Worm (Caenorhabditis elegans) whole organism, young adult: ENCODE data around the gene Y43F8B.3.

ENCODE experiments used
- B0261.1 ChIP-seq: sonication (generic microtip); optimal IDR thresholded peaks from 2 replicates; lab custom pipeline; 2016; ENCODE audit warnings: mild to moderate bottlenecking, missing genetic modification characterization, moderate library complexity, missing compliant biosample characterization
- C06A6.2 ChIP-seq: fragments of 200-800 bp; sonication (Bioruptor generic); conservative IDR thresholded peaks from 2 replicates; pipeline ENCODE4 v1.3.6; 2022; ENCODE audit warnings: missing genetic modification characterization, missing compliant biosample characterization
- F22D6.2 ChIP-seq: sonication (generic microtip); optimal IDR thresholded peaks from 2 replicates; lab custom pipeline; 2016; ENCODE audit warnings: mild to moderate bottlenecking, missing genetic modification characterization, missing compliant biosample characterization
- F33H1.4 ChIP-seq: fragments of 200-800 bp; sonication (Bioruptor generic); IDR thresholded peaks from 2 replicates; pipeline ENCODE4 v1.3.6; 2022; ENCODE audit warnings: missing genetic modification reagents, missing genetic modification characterization, missing compliant biosample characterization
- F37B4.10 ChIP-seq: fragments of 200-800 bp; sonication (Bioruptor generic); IDR thresholded peaks from 2 replicates; pipeline ENCODE4 v1.3.6; 2022; ENCODE audit warnings: missing genetic modification characterization, missing compliant biosample characterization
- F39B2.1 ChIP-seq: fragments of 200-800 bp; sonication (Bioruptor generic); IDR thresholded peaks from 2 replicates; pipeline ENCODE4 v1.3.6; 2022; ENCODE audit warnings: missing genetic modification reagents, missing genetic modification characterization, missing compliant biosample characterization
- K11D2.4 ChIP-seq: fragments of 200-800 bp; sonication (Bioruptor generic); IDR thresholded peaks from 2 replicates; pipeline ENCODE4 v1.3.6; 2022; ENCODE audit warnings: missing genetic modification reagents, missing genetic modification characterization, missing compliant biosample characterization
- T26A5.8 ChIP-seq: sonication (generic microtip); optimal IDR thresholded peaks from 2 replicates; lab custom pipeline; 2016; ENCODE audit warnings: missing genetic modification characterization, missing compliant biosample characterization
- Y53G8AR.9 ChIP-seq: fragments of 200-800 bp; sonication (Bioruptor generic); conservative IDR thresholded peaks from 2 replicates; pipeline ENCODE4 v1.3.6; 2022; ENCODE audit warnings: missing genetic modification reagents, missing genetic modification characterization, missing compliant biosample characterization
- Y67H2A.10 ChIP-seq: fragments of 200-800 bp; sonication (Bioruptor generic); conservative IDR thresholded peaks from 2 replicates; pipeline ENCODE4 v1.3.6; 2022; ENCODE audit warnings: missing genetic modification reagents, missing genetic modification characterization, missing compliant biosample characterization
- ZK185.1 ChIP-seq: sonication (generic microtip); optimal IDR thresholded peaks from 2 replicates; lab custom pipeline; 2016; ENCODE audit warnings: mild to moderate bottlenecking, missing genetic modification characterization, missing compliant biosample characterization; ENCODE audit not compliant: poor library complexity, severe bottlenecking
- aptf-3 ChIP-seq: fragments of 200-800 bp; sonication (Bioruptor generic); IDR thresholded peaks from 2 replicates; pipeline ENCODE4 v1.3.6; 2022; ENCODE audit warnings: missing genetic modification characterization, missing compliant biosample characterization
- attf-3 ChIP-seq: fragments of 200-800 bp; sonication (Bioruptor generic); conservative IDR thresholded peaks from 2 replicates; pipeline ENCODE4 v1.3.6; 2022; ENCODE audit warnings: missing genetic modification reagents, missing genetic modification characterization, missing compliant biosample characterization
- attf-5 ChIP-seq: fragments of 200-800 bp; sonication (Bioruptor generic); optimal IDR thresholded peaks from 2 replicates; lab custom pipeline; 2018; ENCODE audit warnings: mild to moderate bottlenecking, missing genetic modification characterization, missing compliant biosample characterization
- bed-1 ChIP-seq: fragments of 200-800 bp; sonication (Bioruptor generic); IDR thresholded peaks from 2 replicates; pipeline ENCODE4 v1.3.6; 2022; ENCODE audit warnings: missing genetic modification reagents, missing genetic modification characterization, missing compliant biosample characterization
- bed-2 ChIP-seq: fragments of 200-800 bp; sonication (Bioruptor generic); IDR thresholded peaks from 2 replicates; pipeline ENCODE4 v1.3.6; 2022; ENCODE audit warnings: missing genetic modification reagents, missing genetic modification characterization, missing compliant biosample characterization
- cebp-1 ChIP-seq, 2 experiments: fragments of 200-800 bp in 1 of 2; sonication (Bioruptor generic) in 1 of 2; sonication (generic microtip) in 1 of 2; IDR thresholded peaks in 1 of 2; optimal IDR thresholded peaks in 1 of 2; 2 replicates each; pipeline versions ENCODE4 v1.3.6 to Lab custom; 2017 to 2022; ENCODE audit warnings: missing compliant biosample characterization in 2 of 2, missing genetic modification characterization in 2 of 2, mild to moderate bottlenecking in 1 of 2, missing genetic modification reagents in 1 of 2, moderate library complexity in 1 of 2
- ceh-100 ChIP-seq: fragments of 200-800 bp; sonication (Bioruptor generic); IDR thresholded peaks from 2 replicates; pipeline ENCODE4 v1.3.6; 2022; ENCODE audit warnings: missing genetic modification reagents, missing genetic modification characterization, missing compliant biosample characterization
- ceh-27 ChIP-seq: fragments of 200-800 bp; sonication (Bioruptor generic); optimal IDR thresholded peaks from 2 replicates; lab custom pipeline; 2018; ENCODE audit warnings: mild to moderate bottlenecking, missing genetic modification characterization, moderate library complexity, missing compliant biosample characterization
- ceh-40 ChIP-seq: fragments of 200-800 bp; sonication (Bioruptor generic); IDR thresholded peaks from 2 replicates; pipeline ENCODE4 v1.3.6; 2022; ENCODE audit warnings: missing genetic modification characterization, missing compliant biosample characterization
- ceh-91 ChIP-seq: fragments of 200-800 bp; sonication (Bioruptor generic); IDR thresholded peaks from 2 replicates; pipeline ENCODE4 v1.3.6; 2022; ENCODE audit warnings: missing genetic modification reagents, missing genetic modification characterization, missing compliant biosample characterization
- chd-7 ChIP-seq: sonication (generic microtip); optimal IDR thresholded peaks from 2 replicates; lab custom pipeline; 2016; ENCODE audit warnings: mild to moderate bottlenecking, missing genetic modification characterization, moderate library complexity, missing compliant biosample characterization
- die-1 ChIP-seq: sonication (generic microtip); optimal IDR thresholded peaks from 2 replicates; lab custom pipeline; 2016; ENCODE audit warnings: missing genotype, mild to moderate bottlenecking, missing genetic modification characterization, missing compliant biosample characterization
- dox-1 ChIP-seq: fragments of 200-800 bp; sonication (Bioruptor generic); IDR thresholded peaks from 2 replicates; pipeline ENCODE4 v1.3.6; 2022; ENCODE audit warnings: missing genetic modification reagents, missing genetic modification characterization, missing compliant biosample characterization
- dpl-1 ChIP-seq: fragments of 150-350 bp; optimal IDR thresholded peaks from 2 replicates; lab custom pipeline; 2014; ENCODE audit warnings: missing biosample characterization, missing genetic modification reagents, missing genetic modification characterization
- egl-18 ChIP-seq: fragments of 200-800 bp; sonication (Bioruptor generic); IDR thresholded peaks from 2 replicates; pipeline ENCODE4 v1.3.6; 2022; ENCODE audit warnings: missing genetic modification reagents, missing genetic modification characterization, missing compliant biosample characterization
- hlh-26 ChIP-seq: fragments of 200-800 bp; sonication (Bioruptor generic); conservative IDR thresholded peaks from 2 replicates; pipeline ENCODE4 v1.3.6; 2022; ENCODE audit warnings: missing genetic modification reagents, missing genetic modification characterization, missing compliant biosample characterization
- let-526 ChIP-seq: fragments of 200-800 bp; sonication (Bioruptor generic); IDR thresholded peaks from 2 replicates; pipeline ENCODE4 v1.3.6; 2022; ENCODE audit warnings: missing genetic modification reagents, missing genetic modification characterization, missing compliant biosample characterization
- let-607 ChIP-seq, 2 experiments: fragments of 200-800 bp in 1 of 2; sonication (Bioruptor generic) in 1 of 2; sonication (generic microtip) in 1 of 2; optimal IDR thresholded peaks; 2 replicates each; lab custom pipeline; 2016 to 2018; ENCODE audit warnings: mild to moderate bottlenecking in 2 of 2, missing compliant biosample characterization in 2 of 2, missing genetic modification characterization in 2 of 2, moderate library complexity in 2 of 2, missing genotype in 1 of 2
- lin-35 ChIP-seq, 3 experiments: fragments of 150-350 bp in 2 of 3; sonication (generic microtip) in 1 of 3; optimal IDR thresholded peaks; 2 replicates each; lab custom pipeline; 2014 to 2018; ENCODE audit warnings: missing biosample characterization in 3 of 3, missing genetic modification characterization in 3 of 3, missing genetic modification reagents in 3 of 3
- lin-40 ChIP-seq: sonication (generic microtip); optimal IDR thresholded peaks from 2 replicates; lab custom pipeline; 2016; ENCODE audit warnings: missing genetic modification characterization, mild to moderate bottlenecking, missing compliant biosample characterization, missing genotype, missing genetic modification reagents
- lin-54 ChIP-seq: fragments of 200-800 bp; sonication (Bioruptor generic); optimal IDR thresholded peaks from 2 replicates; lab custom pipeline; 2018; ENCODE audit warnings: mild to moderate bottlenecking, missing genetic modification characterization, missing compliant biosample characterization
- madf-10 ChIP-seq: sonication (generic microtip); optimal IDR thresholded peaks from 2 replicates; lab custom pipeline; 2016; ENCODE audit warnings: mild to moderate bottlenecking, missing genetic modification characterization, missing compliant biosample characterization
- mes-4 ChIP-seq: sonication (generic microtip); optimal IDR thresholded peaks from 2 replicates; lab custom pipeline; 2016; ENCODE audit warnings: missing genotype, missing genetic modification characterization, missing compliant biosample characterization
- nfya-1 ChIP-seq: sonication (generic microtip); optimal IDR thresholded peaks from 2 replicates; lab custom pipeline; 2017; ENCODE audit warnings: antibody characterized with exemption, missing compliant biosample characterization, missing genetic modification characterization, borderline replicate concordance; ENCODE audit not compliant: insufficient read depth
- nhr-120 ChIP-seq: fragments of 200-800 bp; sonication (Bioruptor generic); IDR thresholded peaks from 2 replicates; pipeline ENCODE4 v1.3.6; 2022; ENCODE audit warnings: missing genetic modification characterization, missing compliant biosample characterization
- nhr-179 ChIP-seq: sonication (generic microtip); optimal IDR thresholded peaks from 2 replicates; lab custom pipeline; 2016; ENCODE audit warnings: mild to moderate bottlenecking, missing genetic modification characterization, missing compliant biosample characterization
- nhr-90 ChIP-seq: sonication (generic microtip); optimal IDR thresholded peaks from 2 replicates; lab custom pipeline; 2016; ENCODE audit warnings: missing genotype, mild to moderate bottlenecking, missing genetic modification characterization, missing compliant biosample characterization
- pbrm-1 ChIP-seq: fragments of 200-800 bp; sonication (Bioruptor generic); IDR thresholded peaks from 2 replicates; pipeline ENCODE4 v1.3.6; 2022; ENCODE audit warnings: missing genetic modification reagents, missing genetic modification characterization, missing compliant biosample characterization
- repo-1 ChIP-seq: sonication (generic microtip); optimal IDR thresholded peaks from 2 replicates; lab custom pipeline; 2017; ENCODE audit warnings: mild to moderate bottlenecking, missing genetic modification characterization, missing compliant biosample characterization
- rpc-1 ChIP-seq, 2 experiments: fragments of 150-350 bp in 1 of 2; sonication (generic microtip) in 1 of 2; optimal IDR thresholded peaks; 2 replicates each; lab custom pipeline; 2014 to 2018; ENCODE audit warnings: missing biosample characterization in 1 of 2, missing genetic modification characterization in 1 of 2, missing genetic modification reagents in 1 of 2, missing genotype in 1 of 2
- sea-2 ChIP-seq: fragments of 200-800 bp; sonication (Bioruptor generic); IDR thresholded peaks from 2 replicates; pipeline ENCODE4 v1.3.6; 2022; ENCODE audit warnings: missing genetic modification characterization, missing compliant biosample characterization
- snpc-1.1 ChIP-seq: sonication (generic microtip); optimal IDR thresholded peaks from 2 replicates; lab custom pipeline; 2017; ENCODE audit warnings: missing genetic modification characterization, mild to moderate bottlenecking, missing compliant biosample characterization, antibody characterized with exemption, moderate library complexity, missing genotype, missing genetic modification reagents; ENCODE audit not compliant: insufficient read depth
- snpc-1.3 ChIP-seq: sonication (generic microtip); optimal IDR thresholded peaks from 2 replicates; lab custom pipeline; 2017; ENCODE audit warnings: missing genetic modification characterization, mild to moderate bottlenecking, missing compliant biosample characterization, antibody characterized with exemption, moderate library complexity, missing genotype, missing genetic modification reagents; ENCODE audit not compliant: insufficient read depth
- tbp1 ChIP-seq: fragments of 200-800 bp; sonication (Bioruptor generic); optimal IDR thresholded peaks from 2 replicates; lab custom pipeline; 2018; ENCODE audit warnings: mild to moderate bottlenecking, missing genetic modification characterization, missing compliant biosample characterization
- tbx-9 ChIP-seq: sonication (generic microtip); optimal IDR thresholded peaks from 2 replicates; lab custom pipeline; 2016; ENCODE audit warnings: borderline replicate concordance, missing genetic modification characterization, inconsistent platforms, missing compliant biosample characterization
- ztf-28 ChIP-seq: fragments of 200-800 bp; sonication (Bioruptor generic); IDR thresholded peaks from 2 replicates; pipeline ENCODE4 v1.3.6; 2022; ENCODE audit warnings: missing genetic modification reagents, missing genetic modification characterization, missing compliant biosample characterization

The Y43F8B.3 gene

ce11 chrV:19529168-19529567 is 26.3 kb downstream of the Y43F8B.3 start (continued):
- TF ChIP-seq lin-54 (GFP tag; lab: Kevin White, UChicago), result peak; percentile 55
- peak; percentile 85; the same call in 1 of the 2 replicates for TF ChIP-seq Y53G8AR.9
- TF ChIP-seq hlh-26, result no peak
- no peak for TF ChIP-seq F39B2.1
- peak; percentile 99 for TF ChIP-seq cebp-1 (GFP tag; IDR thresholded peaks at IDR 0.05; lab: Robert Waterston, UW)
- TF ChIP-seq cebp-1 (tag; optimal IDR thresholded peaks at IDR 0.05; lab: Kevin White, UChicago), result peak; percentile 100
- TF ChIP-seq repo-1 (tag; lab: Kevin White, UChicago), result peak; percentile 53
- TF ChIP-seq sea-2 (GFP tag; lab: Robert Waterston, UW), result 0 out of 2 replicates have a peak, but pooled peaks have one; percentile 22
- TF ChIP-seq let-607 (tag; optimal IDR thresholded peaks at IDR 0.05; lab: Kevin White, UChicago), result peak; percentile 59 to 64
- peak; percentile 97 for TF ChIP-seq lin-40 (tag; lab: Kevin White, UChicago)
- TF ChIP-seq B0261.1 (tag; lab: Kevin White, UChicago), result no peak
- TF ChIP-seq snpc-1.1 (tag; lab: Kevin White, UChicago), result no peak
- TF ChIP-seq mes-4, result no peak
- TF ChIP-seq tbp1 (GFP tag; lab: Kevin White, UChicago), result peak; percentile 63
- peak; percentile 92 for TF ChIP-seq chd-7 (tag; lab: Kevin White, UChicago)
- TF ChIP-seq egl-18, result no peak
- TF ChIP-seq nfya-1 (tag; lab: Kevin White, UChicago), result no peak
- TF ChIP-seq dpl-1 (GFP tag; lab: Kevin White, UChicago), result no peak
- TF ChIP-seq nhr-90 (tag; lab: Kevin White, UChicago), result peak; percentile 47
- no peak for TF ChIP-seq T26A5.8 (tag; lab: Kevin White, UChicago)
- peak; percentile 95 for TF ChIP-seq ceh-27 (GFP tag; lab: Kevin White, UChicago)
- peak in 1 of 3 experiments; percentile 48 for TF ChIP-seq lin-35 (GFP tag; optimal IDR thresholded peaks at IDR 0.05; lab: Kevin White, UChicago)
- TF ChIP-seq bed-2 (GFP tag; lab: Robert Waterston, UW), result no peak
- peak; percentile 88 for TF ChIP-seq madf-10 (tag; lab: Kevin White, UChicago)
- TF ChIP-seq attf-5 (GFP tag; lab: Kevin White, UChicago), result peak; percentile 90
- peak; percentile 75 for TF ChIP-seq let-526 (GFP tag; lab: Robert Waterston, UW)
- TF ChIP-seq attf-3 (GFP tag; lab: Robert Waterston, UW), result no peak
- TF ChIP-seq bed-1 (GFP tag; lab: Robert Waterston, UW), result no peak
- TF ChIP-seq snpc-1.3 (tag; lab: Kevin White, UChicago), result no peak
- TF ChIP-seq F22D6.2 (tag; lab: Kevin White, UChicago), result peak; percentile 90
- TF ChIP-seq F33H1.4 (GFP tag; lab: Robert Waterston, UW), result no peak
- TF ChIP-seq ztf-28 (GFP tag; lab: Robert Waterston, UW), result no peak
- TF ChIP-seq pbrm-1, result peak; percentile 73
- TF ChIP-seq nhr-179, result no peak
- TF ChIP-seq ZK185.1, result no peak
- TF ChIP-seq C06A6.2 (GFP tag; lab: Robert Waterston, UW), result peak; percentile 87
- no peak for TF ChIP-seq ceh-91
- TF ChIP-seq ceh-40 (GFP tag; lab: Robert Waterston, UW), result no peak
- TF ChIP-seq Y67H2A.10 (GFP tag; lab: Robert Waterston, UW), result no peak
- no peak for TF ChIP-seq F37B4.10 (GFP tag; lab: Robert Waterston, UW)
- TF ChIP-seq rpc-1 (optimal IDR thresholded peaks at IDR 0.05; lab: Kevin White, UChicago), result no peak
- no peak for TF ChIP-seq rpc-1 (tag; optimal IDR thresholded peaks at IDR 0.05; lab: Kevin White, UChicago)
- TF ChIP-seq dox-1 (GFP tag; lab: Robert Waterston, UW), result peak; percentile 73
- TF ChIP-seq nhr-120 (GFP tag; lab: Robert Waterston, UW), result no peak
- TF ChIP-seq K11D2.4 (GFP tag; lab: Robert Waterston, UW), result peak; percentile 92
- TF ChIP-seq aptf-3 (GFP tag; lab: Robert Waterston, UW), result no peak
- TF ChIP-seq ceh-100 (GFP tag; lab: Robert Waterston, UW), result no peak
- TF ChIP-seq die-1, result peak; percentile 64
- no peak for TF ChIP-seq tbx-9 (tag; lab: Kevin White, UChicago)
